Fruit fly (Drosophila melanogaster) whole organism, embryonic: ENCODE measurements around the gene side-IV.

ENCODE experiments used
- Antp ChIP-seq: fragments of 200-800 bp; sonication (Bioruptor generic); optimal IDR thresholded peaks from 3 replicates; lab custom pipeline; 2016; ENCODE audit warnings: missing biosample characterization, missing genetic modification characterization
- Blimp-1 ChIP-seq: fragments of 200-800 bp; sonication (Bioruptor generic); optimal IDR thresholded peaks from 3 replicates; lab custom pipeline; 2018; ENCODE audit warnings: missing biosample characterization, missing genetic modification characterization, mild to moderate bottlenecking, moderate library complexity, missing genetic modification reagents
- CG10462 ChIP-seq: fragments of 200-800 bp; sonication (Bioruptor generic); optimal IDR thresholded peaks from 2 replicates; lab custom pipeline; 2016; ENCODE audit warnings: missing biosample characterization, missing genetic modification characterization
- CG10565 ChIP-seq: fragments of 200-800 bp; sonication (Bioruptor generic); optimal IDR thresholded peaks from 3 replicates; lab custom pipeline; 2016; ENCODE audit warnings: missing biosample characterization, mild to moderate bottlenecking, missing genetic modification characterization
- CG11560 ChIP-seq: fragments of 200-800 bp; sonication (Bioruptor generic); IDR thresholded peaks from 3 replicates; pipeline ENCODE4 v1.3.6; 2022; ENCODE audit warnings: missing biosample characterization, missing genetic modification characterization
- CG12155 ChIP-seq: fragments of 200-800 bp; sonication (Bioruptor generic); optimal IDR thresholded peaks from 3 replicates; lab custom pipeline; 2016; ENCODE audit warnings: missing biosample characterization, missing genetic modification characterization
- CG12769 ChIP-seq: fragments of 200-800 bp; sonication (Bioruptor generic); optimal IDR thresholded peaks from 2 replicates; lab custom pipeline; 2019; ENCODE audit warnings: missing biosample characterization, mild to moderate bottlenecking, missing genetic modification characterization, moderate library complexity
- CG13296 ChIP-seq: fragments of 200-800 bp; sonication (Bioruptor generic); optimal IDR thresholded peaks from 3 replicates; lab custom pipeline; 2018; ENCODE audit warnings: missing biosample characterization, mild to moderate bottlenecking, missing genetic modification characterization
- CG17829 ChIP-seq: fragments of 200-800 bp; optimal IDR thresholded peaks from 2 replicates; lab custom pipeline; 2019; ENCODE audit warnings: missing biosample characterization, mild to moderate bottlenecking, missing genetic modification characterization, moderate library complexity
- CG34422 ChIP-seq: fragments of 200-800 bp; sonication (Bioruptor generic); IDR thresholded peaks from 3 replicates; pipeline ENCODE4 v1.3.6; 2022; ENCODE audit warnings: missing biosample characterization, missing genetic modification characterization
- CG4707 ChIP-seq: fragments of 200-800 bp; sonication (Bioruptor generic); optimal IDR thresholded peaks from 2 replicates; lab custom pipeline; 2018; ENCODE audit warnings: missing biosample characterization, mild to moderate bottlenecking, missing genetic modification characterization, moderate library complexity
- CG6791 ChIP-seq: fragments of 200-800 bp; sonication (Bioruptor generic); IDR thresholded peaks from 3 replicates; pipeline ENCODE4 v1.3.6; 2022; ENCODE audit warnings: missing biosample characterization, missing genetic modification characterization; ENCODE audit not compliant: partially characterized antibody
- CG8281 ChIP-seq: fragments of 200-800 bp; sonication (Bioruptor generic); optimal IDR thresholded peaks from 2 replicates; lab custom pipeline; 2018; ENCODE audit warnings: missing biosample characterization, mild to moderate bottlenecking, missing genetic modification characterization, moderate library complexity
- CG8478 ChIP-seq: fragments of >200 bp; optimal IDR thresholded peaks from 2 replicates; lab custom pipeline; 2018
- Chrac-16 ChIP-seq: fragments of 200-800 bp; sonication (Bioruptor generic); optimal IDR thresholded peaks from 3 replicates; lab custom pipeline; 2016; ENCODE audit warnings: missing biosample characterization, missing genetic modification characterization
- CkIIα-i1 ChIP-seq: fragments of 200-800 bp; sonication (Bioruptor generic); IDR thresholded peaks from 2 replicates; pipeline ENCODE4 v1.3.6; 2022; ENCODE audit warnings: missing biosample characterization, missing genetic modification characterization
- Dek ChIP-seq: fragments of 200-800 bp; sonication (Bioruptor generic); optimal IDR thresholded peaks from 3 replicates; lab custom pipeline; 2019; ENCODE audit warnings: missing biosample characterization, mild to moderate bottlenecking, missing genetic modification characterization, moderate library complexity
- Dp ChIP-seq: fragments of 200-800 bp; sonication (Bioruptor generic); optimal IDR thresholded peaks from 2 replicates; lab custom pipeline; 2018; ENCODE audit warnings: missing biosample characterization, mild to moderate bottlenecking, missing genetic modification characterization, moderate library complexity
- E2f2 ChIP-seq: fragments of 200-800 bp; sonication (Bioruptor generic); IDR thresholded peaks from 2 replicates; pipeline ENCODE4 v1.3.6; 2022; ENCODE audit warnings: missing biosample characterization, missing genetic modification characterization
- Gug ChIP-seq: fragments of 200-800 bp; sonication (Bioruptor generic); IDR thresholded peaks from 4 replicates; pipeline ENCODE4 v1.3.6; 2022; ENCODE audit warnings: missing biosample characterization, missing genetic modification characterization
- H2.0 ChIP-seq: fragments of 200-800 bp; sonication (Bioruptor generic); IDR thresholded peaks from 2 replicates; pipeline ENCODE4 v1.3.6; 2022; ENCODE audit warnings: missing biosample characterization, missing genetic modification characterization
- Hr3 ChIP-seq: fragments of 200-800 bp; sonication (Bioruptor generic); optimal IDR thresholded peaks from 3 replicates; lab custom pipeline; 2016; ENCODE audit warnings: missing biosample characterization, missing genetic modification characterization
- Mrtf ChIP-seq: fragments of 200-800 bp; sonication (Bioruptor generic); IDR thresholded peaks from 3 replicates; pipeline ENCODE4 v1.3.6; 2022; ENCODE audit warnings: missing biosample characterization, missing genetic modification characterization
- Myb ChIP-seq: fragments of 200-800 bp; sonication (Bioruptor generic); optimal IDR thresholded peaks from 2 replicates; lab custom pipeline; 2016; ENCODE audit warnings: missing biosample characterization, missing genetic modification characterization
- Neu2 ChIP-seq: fragments of 200-800 bp; sonication (Bioruptor generic); optimal IDR thresholded peaks from 3 replicates; lab custom pipeline; 2016; ENCODE audit warnings: missing biosample characterization, missing genetic modification characterization, borderline replicate concordance
- Six4 ChIP-seq: fragments of 200-800 bp; sonication (Bioruptor generic); optimal IDR thresholded peaks from 2 replicates; lab custom pipeline; 2016; ENCODE audit warnings: missing biosample characterization, missing genetic modification characterization
- ab ChIP-seq: fragments of 200-800 bp; sonication (Bioruptor generic); optimal IDR thresholded peaks from 2 replicates; lab custom pipeline; 2016; ENCODE audit warnings: missing biosample characterization, missing genetic modification characterization
- amos ChIP-seq: fragments of 200-800 bp; sonication (Bioruptor generic); IDR thresholded peaks from 2 replicates; pipeline ENCODE4 v1.3.6; 2022; ENCODE audit warnings: missing biosample characterization, missing genetic modification characterization; ENCODE audit not compliant: partially characterized antibody
- bsh ChIP-seq, 2 experiments: fragments of 200-800 bp; sonication (Bioruptor generic); optimal IDR thresholded peaks; 2 replicates each; lab custom pipeline; 2017 to 2018; ENCODE audit warnings: mild to moderate bottlenecking in 2 of 2, missing biosample characterization in 2 of 2, missing genetic modification characterization in 2 of 2, moderate library complexity in 1 of 2
- cas ChIP-seq: fragments of 200-800 bp; sonication (Bioruptor generic); IDR thresholded peaks from 2 replicates; pipeline ENCODE4 v1.3.6; 2022; ENCODE audit warnings: missing biosample characterization, missing genetic modification characterization
- da ChIP-seq: fragments of 200-800 bp; sonication (Bioruptor generic); optimal IDR thresholded peaks from 2 replicates; lab custom pipeline; 2016; ENCODE audit warnings: missing biosample characterization, missing genetic modification characterization
- fd102C ChIP-seq: fragments of 200-800 bp; sonication (Bioruptor generic); optimal IDR thresholded peaks from 2 replicates; lab custom pipeline; 2018; ENCODE audit warnings: missing biosample characterization, mild to moderate bottlenecking, missing genetic modification characterization, moderate library complexity
- fru ChIP-seq: fragments of >200 bp; optimal IDR thresholded peaks from 2 replicates; lab custom pipeline; 2017
- gt ChIP-seq: fragments of 200-800 bp; sonication (Bioruptor generic); IDR thresholded peaks from 2 replicates; pipeline ENCODE4 v1.3.6; 2022; ENCODE audit warnings: missing biosample characterization, missing genetic modification characterization
- ken ChIP-seq: fragments of 200-800 bp; sonication (Bioruptor generic); IDR thresholded peaks from 3 replicates; pipeline ENCODE4 v1.3.6; 2022; ENCODE audit warnings: missing biosample characterization, missing genetic modification characterization
- lola ChIP-seq, 3 experiments: fragments of >200 bp in 2 of 3; fragments of 200-800 bp in 1 of 3; sonication (Bioruptor generic) in 1 of 3; optimal IDR thresholded peaks; 2 replicates each; lab custom pipeline; 2017 to 2019; ENCODE audit warnings: missing biosample characterization in 3 of 3, missing genetic modification characterization in 3 of 3, mild to moderate bottlenecking in 1 of 3, moderate library complexity in 1 of 3
- phol ChIP-seq: fragments of 200-800 bp; sonication (Bioruptor generic); optimal IDR thresholded peaks from 3 replicates; lab custom pipeline; 2018; ENCODE audit warnings: missing biosample characterization, mild to moderate bottlenecking, missing genetic modification characterization, moderate library complexity
- ranshi ChIP-seq: fragments of 200-800 bp; sonication (Bioruptor generic); IDR thresholded peaks from 2 replicates; pipeline ENCODE4 v1.3.6; 2022; ENCODE audit warnings: missing biosample characterization, missing genetic modification characterization
- salm ChIP-seq: fragments of 200-800 bp; sonication (Bioruptor generic); optimal IDR thresholded peaks from 2 replicates; lab custom pipeline; 2018; ENCODE audit warnings: missing biosample characterization, mild to moderate bottlenecking, missing genetic modification characterization
- sc ChIP-seq, 3 experiments: fragments of >200 bp in 2 of 3; fragments of 200-800 bp in 1 of 3; sonication (Bioruptor generic) in 1 of 3; optimal IDR thresholded peaks; 2 replicates in 2 of 3; 3 replicates in 1 of 3; lab custom pipeline; 2017; ENCODE audit warnings: mild to moderate bottlenecking in 1 of 3, missing biosample characterization in 1 of 3, missing genetic modification characterization in 1 of 3, missing genetic modification reagents in 1 of 3
- sna ChIP-seq: fragments of 200-800 bp; sonication (Bioruptor generic); IDR thresholded peaks from 2 replicates; pipeline ENCODE4 v1.3.6; 2022; ENCODE audit warnings: missing biosample characterization, missing genetic modification characterization; ENCODE audit not compliant: partially characterized antibody
- ssp ChIP-seq: fragments of 200-800 bp; sonication (Bioruptor generic); IDR thresholded peaks from 2 replicates; pipeline ENCODE4 v1.3.6; 2022; ENCODE audit warnings: missing biosample characterization, missing genetic modification characterization
- tap ChIP-seq: fragments of 200-800 bp; optimal IDR thresholded peaks from 3 replicates; lab custom pipeline; 2019; ENCODE audit warnings: missing biosample characterization, mild to moderate bottlenecking, missing genetic modification characterization, moderate library complexity
- tna ChIP-seq: fragments of 200-800 bp; sonication (Bioruptor generic); IDR thresholded peaks from 2 replicates; pipeline ENCODE4 v1.3.6; 2022; ENCODE audit warnings: missing biosample characterization, missing genetic modification characterization; ENCODE audit not compliant: partially characterized antibody
- zen ChIP-seq: fragments of 200-800 bp; sonication (Bioruptor generic); optimal IDR thresholded peaks from 3 replicates; lab custom pipeline; 2018; ENCODE audit warnings: missing biosample characterization, mild to moderate bottlenecking, missing genetic modification characterization, moderate library complexity
- zen2 ChIP-seq: fragments of 200-800 bp; sonication (Bioruptor generic); IDR thresholded peaks from 3 replicates; pipeline ENCODE4 v1.3.6; 2022; ENCODE audit warnings: missing biosample characterization, missing genetic modification characterization; ENCODE audit not compliant: partially characterized antibody
- zf30C ChIP-seq: fragments of 200-800 bp; sonication (Bioruptor generic); optimal IDR thresholded peaks from 3 replicates; lab custom pipeline; 2018; ENCODE audit warnings: missing biosample characterization, mild to moderate bottlenecking, missing genetic modification characterization

The side-IV gene

dm6 chr3R:13400902-13401721, 49.3 kb upstream of the side-IV start (continued):
- TF ChIP-seq CG8478 (lab: Kevin White, UChicago) (no peak), CG10565 (GFP tag; lab: Kevin White, UChicago) (peak; percentile 57), E2f2 (GFP tag; lab: Robert Waterston, UW) (peak; percentile 68), ken (GFP tag; lab: Robert Waterston, UW) (no peak; the same call in 2 of the 3 replicates), fru (no peak), Mrtf (GFP tag; lab: Robert Waterston, UW) (peak; percentile 67; the same call in 1 of the 3 replicates), CG12769 (tag; lab: Kevin White, UChicago) (peak; percentile 85), CG8281 (tag; lab: Kevin White, UChicago) (peak; percentile 77), bsh (GFP tag; optimal IDR thresholded peaks at IDR 0.05; lab: Kevin White, UChicago) (peak; percentile 90 to 91), CG13296 (GFP tag; lab: Kevin White, UChicago) (peak; percentile 84), ssp (GFP tag; lab: Robert Waterston, UW) (peak; percentile 68), zf30C (GFP tag; lab: Kevin White, UChicago) (peak; percentile 90), lola (GFP tag; optimal IDR thresholded peaks at IDR 0.05; lab: Kevin White, UChicago) (peak in 1 of 3 experiments; percentile 94), zen (tag; lab: Kevin White, UChicago) (peak; percentile 78), H2.0 (GFP tag; lab: Robert Waterston, UW) (peak; percentile 79), Gug (GFP tag; lab: Robert Waterston, UW) (peak; percentile 61; the same call in 3 of the 4 replicates), Dek (peak; percentile 88), Antp (GFP tag; lab: Kevin White, UChicago) (peak; percentile 88), CG12155 (peak; percentile 85), CG10462 (peak; percentile 86), Six4 (GFP tag; lab: Kevin White, UChicago) (peak; percentile 85), ranshi (GFP tag; lab: Robert Waterston, UW) (peak; percentile 74; the same call in 1 of the 2 replicates), CG11560 (tag; lab: Robert Waterston, UW) (peak; percentile 62; the same call in 2 of the 3 replicates), CG17829 (tag; lab: Kevin White, UChicago) (peak; percentile 93), Chrac-16 (peak; percentile 89), gt (GFP tag; lab: Robert Waterston, UW) (0 out of 2 replicates have a peak, but pooled peaks have one; percentile 31), sna (GFP tag; lab: Robert Waterston, UW) (no peak; the same call in 1 of the 2 replicates), Hr3 (GFP tag; lab: Kevin White, UChicago) (peak; percentile 88), CG34422 (GFP tag; lab: Robert Waterston, UW) (peak; percentile 85), Neu2 (GFP tag; lab: Kevin White, UChicago) (peak; percentile 9), salm (peak; percentile 77), fd102C (GFP tag; lab: Kevin White, UChicago) (no peak), cas (GFP tag; lab: Robert Waterston, UW) (0 out of 2 replicates have a peak, but pooled peaks have one; percentile 41), CG6791 (GFP tag; lab: Robert Waterston, UW) (no peak), da (GFP tag; lab: Kevin White, UChicago) (peak; percentile 76), ab (GFP tag; lab: Kevin White, UChicago) (peak; percentile 52), sc (optimal IDR thresholded peaks at IDR 0.05; lab: Kevin White, UChicago) (no peak), sc (GFP tag; optimal IDR thresholded peaks at IDR 0.05; lab: Kevin White, UChicago) (peak; percentile 90), amos (GFP tag; lab: Robert Waterston, UW) (no peak), tna (GFP tag; lab: Robert Waterston, UW) (no peak), zen2 (GFP tag; lab: Robert Waterston, UW) (no peak), Dp (no peak), tap (tag; lab: Kevin White, UChicago) (peak; percentile 82), Blimp-1 (GFP tag; lab: Kevin White, UChicago) (peak; percentile 92), Myb (GFP tag; lab: Kevin White, UChicago) (peak; percentile 76), CG4707 (GFP tag; lab: Kevin White, UChicago) (peak; percentile 66), CkIIα-i1 (0 out of 2 replicates have a peak, but pooled peaks have one; percentile 21), phol (tag; lab: Kevin White, UChicago) (peak; percentile 92)
